Worm (Caenorhabditis elegans) whole organism, L1 larva: ENCODE data around the gene taf-6.2.

Source experiments
- C16A3.4 ChIP-seq: fragments of 150-350 bp; optimal IDR thresholded peaks from 2 replicates; lab custom pipeline; 2014; ENCODE audit warnings: missing biosample characterization, missing genetic modification characterization
- C34B4.2 ChIP-seq: sonication (generic microtip); optimal IDR thresholded peaks from 2 replicates; lab custom pipeline; 2017; ENCODE audit warnings: mild to moderate bottlenecking, missing genetic modification characterization, missing compliant biosample characterization
- F16B12.6 ChIP-seq: fragments of 150-350 bp; optimal IDR thresholded peaks from 2 replicates; lab custom pipeline; 2014; ENCODE audit warnings: missing biosample characterization, missing genetic modification characterization
- aha-1 ChIP-seq: fragments of 150-350 bp; optimal IDR thresholded peaks from 2 replicates; lab custom pipeline; 2014; ENCODE audit warnings: missing biosample characterization, missing genetic modification characterization
- ama-1 ChIP-seq: fragments of 150-350 bp; optimal IDR thresholded peaks from 2 replicates; lab custom pipeline; 2014
- ceh-63 ChIP-seq: fragments of 200-800 bp; sonication (Bioruptor generic); optimal IDR thresholded peaks from 2 replicates; lab custom pipeline; 2018; ENCODE audit warnings: mild to moderate bottlenecking, missing genetic modification characterization, missing compliant biosample characterization
- ceh-90 ChIP-seq: sonication (generic microtip); optimal IDR thresholded peaks from 2 replicates; lab custom pipeline; 2016; ENCODE audit warnings: missing genetic modification characterization, missing compliant biosample characterization
- egl-13 ChIP-seq: sonication (generic microtip); optimal IDR thresholded peaks from 2 replicates; lab custom pipeline; 2016; ENCODE audit warnings: missing genotype, missing genetic modification reagents, missing genetic modification characterization, missing compliant biosample characterization
- egl-27 ChIP-seq, 2 experiments: fragments of 150-350 bp in 1 of 2; sonication (generic microtip); optimal IDR thresholded peaks; 3 replicates each; lab custom pipeline; 2017 to 2018; ENCODE audit warnings: missing biosample characterization in 2 of 2, missing genetic modification characterization in 2 of 2, missing genetic modification reagents in 2 of 2
- elt-2 ChIP-seq: sonication (generic microtip); optimal IDR thresholded peaks from 2 replicates; lab custom pipeline; 2016; ENCODE audit warnings: missing genetic modification characterization, mild to moderate bottlenecking, inconsistent platforms, missing compliant biosample characterization, missing genetic modification reagents
- fkh-4 ChIP-seq: sonication (generic microtip); optimal IDR thresholded peaks from 2 replicates; lab custom pipeline; 2016; ENCODE audit warnings: missing compliant biosample characterization, missing genetic modification characterization, borderline replicate concordance
- fkh-8 ChIP-seq: sonication (generic microtip); optimal IDR thresholded peaks from 2 replicates; lab custom pipeline; 2016; ENCODE audit warnings: mild to moderate bottlenecking, missing genetic modification characterization, missing compliant biosample characterization
- fos-1 ChIP-seq: fragments of 150-350 bp; optimal IDR thresholded peaks from 2 replicates; lab custom pipeline; 2014; ENCODE audit warnings: missing biosample characterization, missing genetic modification characterization
- grh-1 ChIP-seq: fragments of 200-800 bp; sonication (Bioruptor generic); IDR thresholded peaks from 2 replicates; pipeline ENCODE4 v1.3.6; 2022; ENCODE audit warnings: missing genetic modification reagents, missing genetic modification characterization, missing compliant biosample characterization
- irx-1 ChIP-seq: sonication (generic microtip); optimal IDR thresholded peaks from 2 replicates; lab custom pipeline; 2016; ENCODE audit warnings: missing genetic modification characterization, missing compliant biosample characterization
- isw-1 ChIP-seq: fragments of 200-800 bp; sonication (Bioruptor generic); IDR thresholded peaks from 2 replicates; pipeline ENCODE4 v1.3.6; 2022; ENCODE audit warnings: missing genetic modification characterization, missing compliant biosample characterization
- lir-3 ChIP-seq: sonication (generic microtip); optimal IDR thresholded peaks from 2 replicates; lab custom pipeline; 2016; ENCODE audit warnings: mild to moderate bottlenecking, missing genetic modification characterization, moderate library complexity, missing compliant biosample characterization; ENCODE audit not compliant: poor library complexity
- lsy-2 ChIP-seq, 2 experiments: fragments of 150-350 bp; optimal IDR thresholded peaks; 2 replicates each; lab custom pipeline; 2014; ENCODE audit warnings: missing biosample characterization in 2 of 2, missing genetic modification characterization in 2 of 2
- mef-2 ChIP-seq: fragments of 150-350 bp; optimal IDR thresholded peaks from 2 replicates; lab custom pipeline; 2014; ENCODE audit warnings: missing biosample characterization, missing genetic modification characterization
- mep-1 ChIP-seq: fragments of 150-350 bp; optimal IDR thresholded peaks from 2 replicates; lab custom pipeline; 2014; ENCODE audit warnings: missing biosample characterization, missing genetic modification characterization
- nhr-12 ChIP-seq: sonication (generic microtip); optimal IDR thresholded peaks from 2 replicates; lab custom pipeline; 2017; ENCODE audit warnings: missing biosample characterization, missing genetic modification characterization
- nhr-19 ChIP-seq: fragments of 200-800 bp; sonication (Bioruptor generic); conservative IDR thresholded peaks from 2 replicates; pipeline ENCODE4 v1.3.6; 2022; ENCODE audit warnings: missing genetic modification characterization, missing compliant biosample characterization
- nhr-28 ChIP-seq: fragments of 150-350 bp; optimal IDR thresholded peaks from 2 replicates; lab custom pipeline; 2014; ENCODE audit warnings: missing biosample characterization, missing genetic modification characterization
- nhr-71 ChIP-seq: sonication (generic microtip); optimal IDR thresholded peaks from 2 replicates; lab custom pipeline; 2016; ENCODE audit warnings: mild to moderate bottlenecking, missing genetic modification characterization, moderate library complexity, missing compliant biosample characterization
- nhr-76 ChIP-seq: sonication (generic microtip); optimal IDR thresholded peaks from 2 replicates; lab custom pipeline; 2017; ENCODE audit warnings: missing biosample characterization, missing genetic modification characterization
- nhr-77 ChIP-seq: fragments of 150-350 bp; optimal IDR thresholded peaks from 2 replicates; lab custom pipeline; 2014; ENCODE audit warnings: missing biosample characterization, missing genetic modification characterization
- nhr-84 ChIP-seq: sonication (generic microtip); optimal IDR thresholded peaks from 2 replicates; lab custom pipeline; 2017; ENCODE audit warnings: missing biosample characterization, missing genetic modification characterization
- nhr-85 ChIP-seq: sonication (generic microtip); peaks from one replicate; lab custom pipeline; 2016; ENCODE audit warnings: missing genetic modification characterization, inconsistent platforms, missing compliant biosample characterization
- nhr-90 ChIP-seq: sonication (generic microtip); optimal IDR thresholded peaks from 2 replicates; lab custom pipeline; 2016; ENCODE audit warnings: mild to moderate bottlenecking, missing genetic modification characterization, missing compliant biosample characterization; ENCODE audit not compliant: poor library complexity
- pax-3 ChIP-seq: fragments of 200-800 bp; sonication (Bioruptor generic); optimal IDR thresholded peaks from 2 replicates; lab custom pipeline; 2018; ENCODE audit warnings: mild to moderate bottlenecking, missing genetic modification characterization, moderate library complexity, missing compliant biosample characterization
- pqm-1 ChIP-seq: sonication (generic microtip); optimal IDR thresholded peaks from 3 replicates; lab custom pipeline; 2017; ENCODE audit warnings: missing biosample characterization, missing genetic modification characterization
- rnt-1 ChIP-seq: sonication (generic microtip); optimal IDR thresholded peaks from 2 replicates; lab custom pipeline; 2016; ENCODE audit warnings: mild to moderate bottlenecking, missing genetic modification characterization, moderate library complexity, missing compliant biosample characterization
- snpc-4 ChIP-seq: fragments of 150-350 bp; optimal IDR thresholded peaks from 2 replicates; lab custom pipeline; 2014; ENCODE audit warnings: missing biosample characterization, missing genetic modification characterization
- sptf-1 ChIP-seq: fragments of 150-350 bp; optimal IDR thresholded peaks from 2 replicates; lab custom pipeline; 2014; ENCODE audit warnings: missing biosample characterization, missing genetic modification characterization
- sup-37 ChIP-seq: fragments of 200-800 bp; sonication (Bioruptor generic); optimal IDR thresholded peaks from 2 replicates; lab custom pipeline; 2018; ENCODE audit warnings: mild to moderate bottlenecking, missing genetic modification characterization, missing compliant biosample characterization
- tlp-1 ChIP-seq: fragments of 150-350 bp; optimal IDR thresholded peaks from 2 replicates; lab custom pipeline; 2014; ENCODE audit warnings: missing biosample characterization, missing genetic modification characterization
- unc-130 ChIP-seq: fragments of 150-350 bp; optimal IDR thresholded peaks from 2 replicates; lab custom pipeline; 2017; ENCODE audit warnings: missing biosample characterization, missing genetic modification characterization, inconsistent platforms
- unc-98 ChIP-seq: fragments of 200-800 bp; sonication (Bioruptor generic); IDR thresholded peaks from 2 replicates; pipeline ENCODE4 v1.3.6; 2022; ENCODE audit warnings: missing genetic modification characterization, missing compliant biosample characterization
- ztf-4 ChIP-seq: fragments of 150-350 bp; optimal IDR thresholded peaks from 2 replicates; lab custom pipeline; 2014; ENCODE audit warnings: missing biosample characterization, missing genetic modification characterization

The taf-6.2 gene

ce11 chrIV:3722690-3723089, 28.2 kb upstream of the taf-6.2 start, which contains the start of gene Y37E11AM.4:
TSS of gene Y37E11AM.4 (minus strand) at chrIV:3722790.
- TF ChIP-seq sptf-1 (no peak), isw-1 (GFP tag; lab: Robert Waterston, UW) (no peak), nhr-19 (GFP tag; lab: Robert Waterston, UW) (no peak), nhr-71 (tag; lab: Kevin White, UChicago) (no peak), nhr-85 (tag; lab: Kevin White, UChicago) (no peak), fos-1 (tag; lab: Kevin White, UChicago) (no peak), mef-2 (tag; lab: Kevin White, UChicago) (no peak), C34B4.2 (tag; lab: Kevin White, UChicago) (no peak), fkh-8 (no peak), grh-1 (GFP tag; lab: Robert Waterston, UW) (no peak), fkh-4 (tag; lab: Kevin White, UChicago) (no peak), lsy-2 (tag; optimal IDR thresholded peaks at IDR 0.05; lab: Kevin White, UChicago) (no peak), nhr-90 (tag; lab: Kevin White, UChicago) (no peak), sup-37 (no peak), irx-1 (no peak), ztf-4 (no peak)
- TF ChIP-seq, all 84 proteins: peak for 0

ce11 chrIV:3721973-3722372, 27.4 kb upstream of the taf-6.2 start:
- peak; percentile 2 for TF ChIP-seq elt-2 (tag; lab: Kevin White, UChicago)
- TF ChIP-seq nhr-77 (tag; lab: Kevin White, UChicago) = no peak
- TF ChIP-seq nhr-84 (tag; lab: Kevin White, UChicago) = no peak

ce11 chrIV:3720644-3721043, 26.1 kb upstream of the taf-6.2 start:
- TF ChIP-seq egl-13 (no peak), mep-1 (tag; lab: Kevin White, UChicago) (no peak), nhr-76 (tag; lab: Kevin White, UChicago) (no peak), fos-1 (tag; lab: Kevin White, UChicago) (no peak), irx-1 (no peak), fkh-4 (tag; lab: Kevin White, UChicago) (no peak), nhr-12 (no peak), ceh-63 (GFP tag; lab: Kevin White, UChicago) (no peak), tlp-1 (tag; lab: Kevin White, UChicago) (no peak), unc-130 (tag; lab: Kevin White, UChicago) (no peak), C16A3.4 (no peak), snpc-4 (tag; lab: Kevin White, UChicago) (no peak), nhr-85 (tag; lab: Kevin White, UChicago) (no peak)

- TF ChIP-seq unc-130 (tag; lab: Kevin White, UChicago) = no peak
- no peak for TF ChIP-seq C34B4.2 (tag; lab: Kevin White, UChicago)
- no peak for TF ChIP-seq lir-3 (tag; lab: Kevin White, UChicago)
- TF ChIP-seq F16B12.6 = no peak
- no peak for TF ChIP-seq ama-1
- no peak for TF ChIP-seq ceh-90 (tag; lab: Kevin White, UChicago)
- no peak for TF ChIP-seq egl-27 (tag; optimal IDR thresholded peaks at IDR 0.05; lab: Kevin White, UChicago)
- TF ChIP-seq unc-98 = no peak
- no peak for TF ChIP-seq nhr-28 (tag; lab: Kevin White, UChicago)
- no peak for TF ChIP-seq sptf-1
- no peak for TF ChIP-seq rnt-1
- no peak for TF ChIP-seq pax-3 (tag; lab: Kevin White, UChicago)
- no peak for TF ChIP-seq pqm-1 (tag; lab: Kevin White, UChicago)
- TF ChIP-seq aha-1 (tag; lab: Kevin White, UChicago) = no peak
Measured at ce11 chrIV:3719057-3719456, 24.5 kb upstream of the taf-6.2 start, which contains the start of gene Y37E11AM.3. TSS of gene Y37E11AM.3 (minus strand) at chrIV:3719157.
